Worm (Caenorhabditis elegans): ENCODE data around the gene arrd-17.

- TF ChIP-seq nhr-237 (tag; optimal IDR thresholded peaks at IDR 0.05) (no peak), elt-2 (tag; optimal IDR thresholded peaks at IDR 0.05) (no peak), unc-62 (GFP tag; optimal IDR thresholded peaks at IDR 0.05) (no peak), nhr-77 (tag; optimal IDR thresholded peaks at IDR 0.05) (no peak), ama-1 (optimal IDR thresholded peaks at IDR 0.05) (no peak), nhr-28 (tag; optimal IDR thresholded peaks at IDR 0.05) (no peak), nhr-11 (tag; optimal IDR thresholded peaks at IDR 0.05) (no peak), lin-35 (GFP tag; optimal IDR thresholded peaks at IDR 0.05) (no peak), C34B4.2 (tag; optimal IDR thresholded peaks at IDR 0.05) (no peak), alr-1 (tag; optimal IDR thresholded peaks at IDR 0.05; ENCODE audit: borderline replicate concordance) (no peak), nhr-85 (tag) (no peak), unc-98 (GFP tag; IDR thresholded peaks at IDR 0.05) (no peak), ceh-82 (tag; optimal IDR thresholded peaks at IDR 0.05) (no peak)
Measured at ce11 chrIII:13642227-13642626, 11.6 kb upstream of the arrd-17 start, which contains the start of gene T12D8.10.
